Worm (Caenorhabditis elegans) whole organism, L3 larva: ENCODE measurements around the gene exc-13.

ENCODE experiments used
- ceh-9 ChIP-seq: sonication (generic microtip); optimal IDR thresholded peaks from 2 replicates; lab custom pipeline; 2018; ENCODE audit warnings: missing biosample characterization, missing genetic modification characterization
- egl-27 ChIP-seq: sonication (generic microtip); optimal IDR thresholded peaks from 4 replicates; lab custom pipeline; 2017; ENCODE audit warnings: missing biosample characterization, missing genetic modification reagents, missing genetic modification characterization
- fkh-10 ChIP-seq: sonication (generic microtip); optimal IDR thresholded peaks from 2 replicates; lab custom pipeline; 2017; ENCODE audit warnings: missing biosample characterization, missing genetic modification reagents, missing genetic modification characterization
- fkh-2 ChIP-seq: fragments of 150-350 bp; optimal IDR thresholded peaks from 2 replicates; lab custom pipeline; 2014; ENCODE audit warnings: missing biosample characterization, missing genetic modification reagents, missing genetic modification characterization
- fos-1 ChIP-seq: fragments of 150-350 bp; optimal IDR thresholded peaks from 2 replicates; lab custom pipeline; 2014; ENCODE audit warnings: missing biosample characterization, missing genetic modification characterization
- mdl-1 ChIP-seq: fragments of 150-350 bp; optimal IDR thresholded peaks from 2 replicates; lab custom pipeline; 2014; ENCODE audit warnings: missing biosample characterization, missing genetic modification characterization
- nhr-23 ChIP-seq: fragments of 150-350 bp; optimal IDR thresholded peaks from 2 replicates; lab custom pipeline; 2014; ENCODE audit warnings: missing biosample characterization, missing genetic modification reagents, missing genetic modification characterization
- nhr-77 ChIP-seq: fragments of 150-350 bp; optimal IDR thresholded peaks from 2 replicates; lab custom pipeline; 2014; ENCODE audit warnings: missing biosample characterization, missing genetic modification characterization
- pqm-1 ChIP-seq: fragments of 150-350 bp; optimal IDR thresholded peaks from 2 replicates; lab custom pipeline; 2017; ENCODE audit warnings: missing biosample characterization, missing genetic modification characterization, inconsistent platforms
- snpc-4 ChIP-seq: fragments of 150-350 bp; optimal IDR thresholded peaks from 2 replicates; lab custom pipeline; 2014; ENCODE audit warnings: missing biosample characterization, missing genetic modification characterization

DNA sequence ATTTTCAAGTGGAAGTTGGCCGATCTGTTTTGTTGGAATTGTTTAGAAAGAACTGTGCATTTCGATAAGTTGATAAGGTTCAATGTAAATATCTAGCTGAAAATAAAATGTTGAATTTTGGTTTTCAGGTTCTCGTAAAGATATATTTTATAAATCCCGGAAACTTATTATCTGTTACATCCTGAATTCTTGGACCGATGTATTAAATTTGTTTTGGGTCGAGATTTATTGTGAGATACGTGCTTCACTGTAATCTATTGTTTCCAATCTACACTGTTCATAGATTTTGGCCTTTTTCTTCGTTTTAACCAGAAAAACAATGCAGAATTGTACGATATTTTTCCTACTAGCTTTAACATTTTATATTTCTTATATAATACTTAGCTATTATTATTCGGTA lies 7.9 kb upstream of the exc-13 start, which contains the start of gene C03G6.6:
- TF ChIP-seq fkh-10 (GFP tag; lab: Kevin White, UChicago) (no peak), pqm-1 (tag; lab: Kevin White, UChicago) (no peak), nhr-23 (tag; lab: Kevin White, UChicago) (no peak), egl-27 (tag; lab: Kevin White, UChicago) (no peak), ceh-9 (tag; lab: Kevin White, UChicago) (no peak), fos-1 (no peak), nhr-77 (no peak), mdl-1 (tag; lab: Kevin White, UChicago) (no peak), fkh-2 (tag; lab: Kevin White, UChicago) (no peak), snpc-4 (tag; lab: Kevin White, UChicago) (no peak)
